Worm (Caenorhabditis elegans): ENCODE data around the gene srx-2.

Gene srx-2

ce11 chrV:8991679-8992078 is 17.6 kb upstream of the srx-2 start, which contains the start of gene F59E11.6:
TSS of gene F59E11.6 (plus strand) at chrV:8991789.
- TF ChIP-seq aha-1 (tag) (peak; percentile 89), zag-1 (tag; optimal IDR thresholded peaks at IDR 0.05) (no peak), snpc-1.2 (GFP tag; IDR thresholded peaks at IDR 0.05) (no peak), attf-4 (tag; optimal IDR thresholded peaks at IDR 0.05) (no peak)

ce11 chrV:8994272-8994671 is 15.0 kb upstream of the srx-2 start:
- peak; percentile 39 for TF ChIP-seq nhr-28 (tag; optimal IDR thresholded peaks at IDR 0.05)
- TF ChIP-seq unc-62 (GFP tag; optimal IDR thresholded peaks at IDR 0.05 in 1 of 2), result peak in 1 of 2 experiments; percentile 33
- no peak for TF ChIP-seq unc-62 (tag; optimal IDR thresholded peaks at IDR 0.05)
- no peak for TF ChIP-seq hlh-30 (tag; optimal IDR thresholded peaks at IDR 0.05; ENCODE audit: insufficient read depth)
- peak in 1 of 2 experiments; percentile 54 for TF ChIP-seq mdl-1 (tag; optimal IDR thresholded peaks at IDR 0.05)
- TF ChIP-seq aha-1 (tag), result peak; percentile 36

ce11 chrV:8994801-8995200 is 14.5 kb upstream of the srx-2 start, which contains the start of gene F59E11.5:
TSS of gene F59E11.5 (plus strand) at chrV:8995101.
- no peak for TF ChIP-seq ceh-62 (tag; optimal IDR thresholded peaks at IDR 0.05)
- TF ChIP-seq arid-1 (GFP tag; conservative IDR thresholded peaks at IDR 0.05), result no peak
- no peak for TF ChIP-seq mdl-1 (tag; optimal IDR thresholded peaks at IDR 0.05)
- TF ChIP-seq mxl-3 (GFP tag; optimal IDR thresholded peaks at IDR 0.05), result no peak
- no peak for TF ChIP-seq T20F7.1 (GFP tag; optimal IDR thresholded peaks at IDR 0.05)
- TF ChIP-seq saeg-2 (GFP tag; IDR thresholded peaks at IDR 0.05), result no peak
- no peak for TF ChIP-seq set-16 (GFP tag; IDR thresholded peaks at IDR 0.05)
- TF ChIP-seq nhr-237 (tag; optimal IDR thresholded peaks at IDR 0.05), result no peak

- TF ChIP-seq hlh-30 (tag; optimal IDR thresholded peaks at IDR 0.05; ENCODE audit: insufficient read depth) (no peak), madf-5 (GFP tag; IDR thresholded peaks at IDR 0.05) (no peak), Y105C5A.15 (GFP tag; IDR thresholded peaks at IDR 0.05) (no peak), ceh-20 (GFP tag; IDR thresholded peaks at IDR 0.05) (no peak), gei-8 (GFP tag; optimal IDR thresholded peaks at IDR 0.05) (no peak)
Observed at ce11 chrV:9001175-9001574, 8.1 kb upstream of the srx-2 start, which contains the start of gene F59E11.2. TSS of gene F59E11.2 (plus strand) at chrV:9001475.

ce11 chrV:9003291-9003690 is 6.0 kb upstream of the srx-2 start, which contains the start of gene srx-1:
TSS of gene srx-1 (plus strand) at chrV:9003672.
- TF ChIP-seq unc-130 (GFP tag; optimal IDR thresholded peaks at IDR 0.05) (no peak), unc-62 (GFP tag; optimal IDR thresholded peaks at IDR 0.05 in 1 of 2) (peak in 1 of 2 experiments; percentile 98), unc-62 (tag; optimal IDR thresholded peaks at IDR 0.05) (no peak)

ce11 chrV:9005243-9005642 is 4.0 kb upstream of the srx-2 start, which contains the start of gene srx-3:
TSS of gene srx-3 (plus strand) at chrV:9005543.
- TF ChIP-seq F26F4.8 (GFP tag; conservative IDR thresholded peaks at IDR 0.05), result no peak
- no peak for TF ChIP-seq snpc-4 (tag; optimal IDR thresholded peaks at IDR 0.05)
- TF ChIP-seq ceh-20 (GFP tag; IDR thresholded peaks at IDR 0.05), result no peak
- no peak for TF ChIP-seq zip-2 (tag; optimal IDR thresholded peaks at IDR 0.05)
- TF ChIP-seq pqm-1 (tag; optimal IDR thresholded peaks at IDR 0.05), result no peak
- no peak for TF ChIP-seq nhr-237 (tag; optimal IDR thresholded peaks at IDR 0.05)
- no peak for TF ChIP-seq dmd-6 (GFP tag; IDR thresholded peaks at IDR 0.05)
- TF ChIP-seq attf-4 (tag; optimal IDR thresholded peaks at IDR 0.05), result no peak
- no peak for TF ChIP-seq nhr-48 (tag; optimal IDR thresholded peaks at IDR 0.05)
- TF ChIP-seq nhr-25 (tag; optimal IDR thresholded peaks at IDR 0.05; ENCODE audit: borderline replicate concordance, insufficient read depth), result no peak
- TF ChIP-seq ceh-32 (tag; optimal IDR thresholded peaks at IDR 0.05; ENCODE audit: poor library complexity), result no peak
- TF ChIP-seq nhr-42 (GFP tag; IDR thresholded peaks at IDR 0.05), result no peak
- no peak for TF ChIP-seq gei-8 (GFP tag; optimal IDR thresholded peaks at IDR 0.05)
- TF ChIP-seq zag-1 (tag; optimal IDR thresholded peaks at IDR 0.05), result no peak
- no peak for TF ChIP-seq T26A8.4 (GFP tag; IDR thresholded peaks at IDR 0.05)
- TF ChIP-seq mes-2 (tag; optimal IDR thresholded peaks at IDR 0.05; ENCODE audit: poor library complexity, severe bottlenecking), result no peak

All from whole organism, L4 larva.